Worm (Caenorhabditis elegans) whole organism, mixed stage, embryonic: Measurements from ENCODE around the gene D1086.1.

Experiments used
- M03D4.4 ChIP-seq: sonication (generic microtip); optimal IDR thresholded peaks from 2 replicates; lab custom pipeline; 2017; ENCODE audit warnings: mild to moderate bottlenecking, missing genetic modification characterization, missing compliant biosample characterization
- bed-3 ChIP-seq: fragments of 200-800 bp; sonication (Bioruptor generic); optimal IDR thresholded peaks from 3 replicates; lab custom pipeline; 2018; ENCODE audit warnings: mild to moderate bottlenecking, missing genetic modification characterization, moderate library complexity, missing compliant biosample characterization
- blmp-1 ChIP-seq: fragments of 150-350 bp; optimal IDR thresholded peaks from 2 replicates; lab custom pipeline; 2014; ENCODE audit warnings: missing biosample characterization, missing genetic modification characterization
- ceh-39 ChIP-seq: fragments of 150-350 bp; optimal IDR thresholded peaks from 2 replicates; lab custom pipeline; 2014; ENCODE audit warnings: missing biosample characterization, missing genetic modification characterization
- ceh-43 ChIP-seq: fragments of 200-800 bp; sonication (Bioruptor generic); optimal IDR thresholded peaks from 2 replicates; lab custom pipeline; 2018; ENCODE audit warnings: mild to moderate bottlenecking, missing genetic modification characterization, moderate library complexity, missing compliant biosample characterization
- ces-1 ChIP-seq: fragments of 150-350 bp; optimal IDR thresholded peaks from 2 replicates; lab custom pipeline; 2014; ENCODE audit warnings: missing biosample characterization, missing genetic modification reagents, missing genetic modification characterization
- cnd-1 ChIP-seq: fragments of 200-800 bp; sonication (Bioruptor generic); optimal IDR thresholded peaks from 2 replicates; lab custom pipeline; 2018; ENCODE audit warnings: mild to moderate bottlenecking, missing genetic modification characterization, missing compliant biosample characterization
- drap-1 ChIP-seq: fragments of 200-800 bp; sonication (Bioruptor generic); optimal IDR thresholded peaks from 3 replicates; lab custom pipeline; 2018; ENCODE audit warnings: mild to moderate bottlenecking, missing genetic modification characterization, missing compliant biosample characterization
- elt-1 ChIP-seq: sonication (generic microtip); optimal IDR thresholded peaks from 2 replicates; lab custom pipeline; 2017; ENCODE audit warnings: missing genetic modification characterization, mild to moderate bottlenecking, missing compliant biosample characterization, antibody characterized with exemption, moderate library complexity, borderline replicate concordance; ENCODE audit not compliant: insufficient read depth
- elt-3 ChIP-seq: fragments of 150-350 bp; optimal IDR thresholded peaks from 2 replicates; lab custom pipeline; 2014; ENCODE audit warnings: missing biosample characterization, missing genetic modification characterization
- flh-1 ChIP-seq: fragments of 200-800 bp; sonication (Bioruptor generic); optimal IDR thresholded peaks from 2 replicates; lab custom pipeline; 2018; ENCODE audit warnings: mild to moderate bottlenecking, missing genetic modification characterization, moderate library complexity, missing compliant biosample characterization
- ham-2 ChIP-seq: fragments of 200-800 bp; sonication (Bioruptor generic); optimal IDR thresholded peaks from 2 replicates; lab custom pipeline; 2018; ENCODE audit warnings: mild to moderate bottlenecking, missing genetic modification characterization, missing compliant biosample characterization
- hlh-1 ChIP-seq: fragments of 150-350 bp; optimal IDR thresholded peaks from 2 replicates; lab custom pipeline; 2014; ENCODE audit warnings: missing biosample characterization, missing genetic modification reagents, missing genetic modification characterization
- lin-13 ChIP-seq: fragments of 150-350 bp; optimal IDR thresholded peaks from 2 replicates; lab custom pipeline; 2014; ENCODE audit warnings: missing biosample characterization, missing genetic modification characterization
- lin-32 ChIP-seq: fragments of 200-800 bp; sonication (Bioruptor generic); optimal IDR thresholded peaks from 2 replicates; lab custom pipeline; 2018; ENCODE audit warnings: mild to moderate bottlenecking, missing genetic modification characterization, missing compliant biosample characterization
- lsy-2 ChIP-seq: fragments of 150-350 bp; optimal IDR thresholded peaks from 2 replicates; lab custom pipeline; 2014; ENCODE audit warnings: missing biosample characterization, missing genetic modification characterization
- mab-5 ChIP-seq: fragments of 150-350 bp; optimal IDR thresholded peaks from 2 replicates; lab custom pipeline; 2014; ENCODE audit warnings: missing biosample characterization, missing genetic modification characterization
- mls-2 ChIP-seq: sonication (generic microtip); optimal IDR thresholded peaks from 2 replicates; lab custom pipeline; 2016; ENCODE audit warnings: mild to moderate bottlenecking, missing genetic modification characterization, moderate library complexity, missing compliant biosample characterization
- nhr-12 ChIP-seq: fragments of 150-350 bp; optimal IDR thresholded peaks from 2 replicates; lab custom pipeline; 2014; ENCODE audit warnings: missing biosample characterization, missing genetic modification characterization
- nhr-2 ChIP-seq: fragments of 150-350 bp; optimal IDR thresholded peaks from 2 replicates; lab custom pipeline; 2014; ENCODE audit warnings: missing biosample characterization, missing genetic modification characterization
- nhr-237 ChIP-seq: fragments of 150-350 bp; optimal IDR thresholded peaks from 2 replicates; lab custom pipeline; 2014; ENCODE audit warnings: missing biosample characterization, missing genetic modification characterization
- nhr-76 ChIP-seq: sonication (generic microtip); optimal IDR thresholded peaks from 2 replicates; lab custom pipeline; 2017; ENCODE audit warnings: missing biosample characterization, missing genetic modification characterization
- pha-4 ChIP-seq: fragments of 150-350 bp; optimal IDR thresholded peaks from 2 replicates; lab custom pipeline; 2018; ENCODE audit warnings: missing biosample characterization, missing genetic modification reagents, missing genetic modification characterization
- sem-2 ChIP-seq: fragments of 200-800 bp; sonication (Bioruptor generic); optimal IDR thresholded peaks from 2 replicates; lab custom pipeline; 2018; ENCODE audit warnings: mild to moderate bottlenecking, missing genetic modification characterization, missing compliant biosample characterization
- snpc-4 ChIP-seq: fragments of 150-350 bp; optimal IDR thresholded peaks from 2 replicates; lab custom pipeline; 2014; ENCODE audit warnings: missing biosample characterization, missing genetic modification characterization
- sptf-1 ChIP-seq: sonication (generic microtip); optimal IDR thresholded peaks from 2 replicates; lab custom pipeline; 2017; ENCODE audit warnings: mild to moderate bottlenecking, missing genetic modification characterization, moderate library complexity, missing compliant biosample characterization
- tbx-8 ChIP-seq: fragments of 200-800 bp; sonication (Bioruptor generic); optimal IDR thresholded peaks from 2 replicates; lab custom pipeline; 2018; ENCODE audit warnings: mild to moderate bottlenecking, missing genetic modification characterization, moderate library complexity, missing compliant biosample characterization
- unc-120 ChIP-seq: sonication (generic microtip); optimal IDR thresholded peaks from 2 replicates; lab custom pipeline; 2017; ENCODE audit warnings: missing genetic modification characterization, missing compliant biosample characterization; ENCODE audit not compliant: poor library complexity, severe bottlenecking
- unc-39 ChIP-seq: fragments of 150-350 bp; optimal IDR thresholded peaks from 2 replicates; lab custom pipeline; 2014; ENCODE audit warnings: missing biosample characterization, missing genetic modification characterization
- unc-62 ChIP-seq: fragments of 150-350 bp; optimal IDR thresholded peaks from 2 replicates; lab custom pipeline; 2014; ENCODE audit warnings: missing biosample characterization, missing genetic modification reagents, missing genetic modification characterization
- zip-8 ChIP-seq: fragments of 150-350 bp; optimal IDR thresholded peaks from 2 replicates; lab custom pipeline; 2014; ENCODE audit warnings: missing biosample characterization, missing genetic modification characterization
- ztf-11 ChIP-seq: fragments of 150-350 bp; optimal IDR thresholded peaks from 2 replicates; lab custom pipeline; 2014; ENCODE audit warnings: missing biosample characterization, missing genetic modification characterization

D1086.1 gene

DNA sequence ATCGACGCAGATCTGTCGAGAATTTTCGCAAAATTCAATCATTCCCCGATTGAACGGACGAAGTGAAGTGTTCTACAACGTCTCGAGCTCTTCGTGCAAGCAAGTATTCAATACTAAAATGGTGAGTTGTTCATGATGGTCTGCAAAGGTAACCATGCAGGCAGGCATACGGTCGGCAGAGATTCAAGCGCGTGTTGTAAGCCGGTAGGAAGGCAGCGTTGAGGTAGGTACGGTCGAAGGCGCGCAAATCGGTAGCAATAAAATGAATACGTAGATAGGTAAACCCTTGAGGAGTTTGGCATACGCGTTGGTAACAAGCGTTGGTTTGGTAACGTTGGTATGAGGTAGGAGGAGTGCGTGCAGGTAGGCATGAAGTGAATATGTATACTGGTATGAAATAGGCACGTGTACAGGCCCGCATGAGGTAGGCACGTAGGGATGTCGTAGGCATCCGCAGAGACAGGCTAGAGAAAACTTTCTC lies 30.8 kb upstream of the D1086.1 start, which contains the start of gene D1086.17:
D1086.17 (plus strand) TSS at position 51 of the 481 bp plus-strand sequence.
- TF ChIP-seq mls-2 (tag; lab: Kevin White, UChicago) (no peak), elt-3 (tag; lab: Kevin White, UChicago) (no peak), nhr-12 (no peak), hlh-1 (tag; lab: Kevin White, UChicago) (no peak), unc-39 (no peak), ztf-11 (tag; lab: Kevin White, UChicago) (no peak), bed-3 (no peak), lin-13 (no peak), flh-1 (no peak), nhr-2 (no peak), ces-1 (GFP tag; lab: Kevin White, UChicago) (no peak), lin-32 (no peak), nhr-237 (tag; lab: Kevin White, UChicago) (no peak), M03D4.4 (tag; lab: Kevin White, UChicago) (no peak), drap-1 (GFP tag; lab: Kevin White, UChicago) (no peak)

DNA sequence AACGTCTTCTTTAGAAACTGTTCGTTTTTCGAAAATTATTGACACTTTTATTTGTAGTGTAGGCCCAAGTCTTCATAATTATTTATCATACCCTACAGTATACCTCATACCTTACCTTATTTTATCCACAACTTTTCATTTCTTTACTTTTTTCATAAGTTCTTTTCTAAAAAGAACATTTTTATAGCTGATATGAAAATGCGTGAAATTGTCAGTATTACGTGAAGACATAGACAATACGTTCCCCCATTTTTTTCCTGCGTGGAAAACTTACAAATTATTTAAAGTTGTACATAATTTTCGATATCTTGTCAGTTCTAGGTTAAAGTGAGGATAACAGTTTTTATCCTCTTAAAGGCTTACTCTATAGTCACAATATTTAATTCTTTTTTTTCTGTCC lies 28.8 kb upstream of the D1086.1 start:
- TF ChIP-seq nhr-237 (tag; lab: Kevin White, UChicago) (no peak), cnd-1 (tag; lab: Kevin White, UChicago) (no peak), sem-2 (no peak), drap-1 (GFP tag; lab: Kevin White, UChicago) (no peak), flh-1 (no peak), M03D4.4 (tag; lab: Kevin White, UChicago) (no peak), ham-2 (GFP tag; lab: Kevin White, UChicago) (no peak), mls-2 (tag; lab: Kevin White, UChicago) (no peak), ztf-11 (tag; lab: Kevin White, UChicago) (no peak), hlh-1 (tag; lab: Kevin White, UChicago) (no peak), mab-5 (tag; lab: Kevin White, UChicago) (no peak), lin-13 (no peak), ces-1 (GFP tag; lab: Kevin White, UChicago) (no peak), pha-4 (tag; lab: Kevin White, UChicago) (no peak), nhr-2 (no peak)
- TF ChIP-seq, all 35 proteins: peak for 0

DNA sequence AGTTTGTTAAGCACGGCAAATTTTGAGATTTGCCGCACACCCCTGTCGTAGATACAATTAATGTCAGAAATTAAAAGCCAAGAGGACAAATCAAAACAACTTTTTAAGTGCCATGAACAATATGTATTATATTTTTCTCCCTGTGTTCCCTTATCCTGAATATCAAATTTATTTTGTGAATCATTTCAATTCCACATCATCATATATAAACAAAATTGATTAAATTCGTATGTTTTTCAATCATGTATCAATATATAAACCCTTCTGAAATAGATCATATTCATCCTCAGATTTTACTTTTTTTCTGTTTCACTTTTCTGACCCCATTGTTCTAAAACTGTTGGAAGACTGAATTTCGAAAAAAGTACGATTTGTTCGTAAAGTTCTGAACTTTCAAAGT lies 24.5 kb upstream of the D1086.1 start, which contains the start of gene D1086.11:
D1086.11 (plus strand) TSS at position 301 of the 400 bp plus-strand sequence.
- no peak for TF ChIP-seq unc-39
- no peak for TF ChIP-seq ham-2 (GFP tag; lab: Kevin White, UChicago)
- TF ChIP-seq zip-8 = no peak
- no peak for TF ChIP-seq elt-3 (tag; lab: Kevin White, UChicago)
- TF ChIP-seq, all 35 proteins: peak for 0

DNA sequence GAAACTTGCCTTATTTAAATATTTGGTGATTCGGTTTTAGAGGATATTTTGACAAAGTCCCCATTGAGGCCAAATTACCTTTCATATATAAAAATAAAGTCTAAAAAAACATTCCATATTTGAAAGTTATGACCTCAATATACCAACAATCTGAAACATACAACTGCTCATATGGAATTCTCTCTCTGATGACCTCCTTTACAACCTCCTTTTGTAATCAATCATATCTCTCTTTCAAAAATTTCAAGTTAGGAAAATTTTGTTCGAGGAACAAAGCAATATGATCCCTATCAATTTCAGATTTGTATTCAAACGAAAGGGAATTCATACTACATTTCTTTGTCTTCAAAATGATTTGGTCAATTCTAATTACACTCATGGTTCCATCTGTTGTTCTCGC lies 19.2 kb upstream of the D1086.1 start, which contains the start of gene D1086.6:
D1086.6 (plus strand) TSS at position 301 of the 400 bp plus-strand sequence.
- TF ChIP-seq mls-2 (tag; lab: Kevin White, UChicago) (no peak), nhr-76 (no peak), flh-1 (no peak), nhr-237 (tag; lab: Kevin White, UChicago) (no peak), blmp-1 (no peak), cnd-1 (tag; lab: Kevin White, UChicago) (no peak), lin-32 (no peak), ceh-39 (no peak), lin-13 (no peak), lsy-2 (no peak), drap-1 (GFP tag; lab: Kevin White, UChicago) (no peak), nhr-2 (no peak), zip-8 (no peak), pha-4 (tag; lab: Kevin White, UChicago) (no peak), snpc-4 (no peak), tbx-8 (GFP tag; lab: Kevin White, UChicago) (no peak), bed-3 (no peak), ces-1 (GFP tag; lab: Kevin White, UChicago) (no peak), hlh-1 (tag; lab: Kevin White, UChicago) (no peak)

DNA sequence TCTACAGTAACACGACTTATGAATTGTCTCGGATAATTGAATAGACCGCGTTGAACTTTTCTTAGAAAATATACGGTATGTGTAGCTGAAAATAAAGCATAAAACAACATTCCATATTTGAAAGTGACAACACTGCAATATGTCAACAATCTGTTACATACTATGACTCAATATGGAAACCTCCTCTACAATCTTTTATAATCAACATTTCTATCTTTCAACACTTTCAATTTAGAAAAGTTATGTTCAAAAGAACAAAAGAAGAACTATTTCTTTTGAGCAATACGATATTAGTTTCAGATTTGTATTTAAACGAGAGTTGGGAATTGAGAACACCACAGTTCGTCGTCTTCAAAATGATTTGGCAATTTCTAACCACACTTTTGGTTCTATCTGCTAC lies 16.2 kb upstream of the D1086.1 start, which contains the start of gene D1086.10:
D1086.10 (plus strand) TSS at position 301 of the 400 bp plus-strand sequence.
- TF ChIP-seq lin-13 (no peak), ceh-43 (GFP tag; lab: Kevin White, UChicago) (no peak), cnd-1 (tag; lab: Kevin White, UChicago) (no peak), hlh-1 (tag; lab: Kevin White, UChicago) (no peak), sptf-1 (no peak), pha-4 (tag; lab: Kevin White, UChicago) (no peak), unc-120 (tag; lab: Kevin White, UChicago) (no peak), bed-3 (no peak), ces-1 (GFP tag; lab: Kevin White, UChicago) (no peak), unc-39 (no peak), mab-5 (tag; lab: Kevin White, UChicago) (no peak), elt-1 (no peak), unc-62 (no peak), flh-1 (no peak), elt-3 (tag; lab: Kevin White, UChicago) (no peak)
